Fruit fly (Drosophila melanogaster): ENCODE measurements around the gene Taf3.

- TF ChIP-seq kay (GFP tag; ENCODE audit: borderline replicate concordance) (no peak), CG12768 (GFP tag; optimal IDR thresholded peaks at IDR 0.05) (no peak), ovo (GFP tag; optimal IDR thresholded peaks at IDR 0.05) (no peak), Crg-1 (GFP tag; optimal IDR thresholded peaks at IDR 0.05) (no peak), cic (GFP tag; optimal IDR thresholded peaks at IDR 0.05) (no peak)
Measured at dm6 chr4:443592-444257, 22.9 kb downstream of the Taf3 start, which contains the start of gene lgs.

Data from whole organism, adult.